Worm (Caenorhabditis elegans) whole organism, mixed stage, embryonic: Measurements from ENCODE around the gene M03C11.6.

Experiments used
- M03D4.4 ChIP-seq: sonication (generic microtip); optimal IDR thresholded peaks from 2 replicates; lab custom pipeline; 2017; ENCODE audit warnings: mild to moderate bottlenecking, missing genetic modification characterization, missing compliant biosample characterization
- bed-3 ChIP-seq: fragments of 200-800 bp; sonication (Bioruptor generic); optimal IDR thresholded peaks from 3 replicates; lab custom pipeline; 2018; ENCODE audit warnings: mild to moderate bottlenecking, missing genetic modification characterization, moderate library complexity, missing compliant biosample characterization
- blmp-1 ChIP-seq: fragments of 150-350 bp; optimal IDR thresholded peaks from 2 replicates; lab custom pipeline; 2014; ENCODE audit warnings: missing biosample characterization, missing genetic modification characterization
- ceh-39 ChIP-seq: fragments of 150-350 bp; optimal IDR thresholded peaks from 2 replicates; lab custom pipeline; 2014; ENCODE audit warnings: missing biosample characterization, missing genetic modification characterization
- ceh-43 ChIP-seq: fragments of 200-800 bp; sonication (Bioruptor generic); optimal IDR thresholded peaks from 2 replicates; lab custom pipeline; 2018; ENCODE audit warnings: mild to moderate bottlenecking, missing genetic modification characterization, moderate library complexity, missing compliant biosample characterization
- ceh-83 ChIP-seq: fragments of 200-800 bp; sonication (Bioruptor generic); optimal IDR thresholded peaks from 2 replicates; lab custom pipeline; 2018; ENCODE audit warnings: mild to moderate bottlenecking, missing genetic modification characterization, missing compliant biosample characterization
- ces-1 ChIP-seq: fragments of 150-350 bp; optimal IDR thresholded peaks from 2 replicates; lab custom pipeline; 2014; ENCODE audit warnings: missing biosample characterization, missing genetic modification reagents, missing genetic modification characterization
- cnd-1 ChIP-seq: fragments of 200-800 bp; sonication (Bioruptor generic); optimal IDR thresholded peaks from 2 replicates; lab custom pipeline; 2018; ENCODE audit warnings: mild to moderate bottlenecking, missing genetic modification characterization, missing compliant biosample characterization
- elt-1 ChIP-seq: sonication (generic microtip); optimal IDR thresholded peaks from 2 replicates; lab custom pipeline; 2017; ENCODE audit warnings: missing genetic modification characterization, mild to moderate bottlenecking, missing compliant biosample characterization, antibody characterized with exemption, moderate library complexity, borderline replicate concordance; ENCODE audit not compliant: insufficient read depth
- flh-1 ChIP-seq: fragments of 200-800 bp; sonication (Bioruptor generic); optimal IDR thresholded peaks from 2 replicates; lab custom pipeline; 2018; ENCODE audit warnings: mild to moderate bottlenecking, missing genetic modification characterization, moderate library complexity, missing compliant biosample characterization
- ham-2 ChIP-seq: fragments of 200-800 bp; sonication (Bioruptor generic); optimal IDR thresholded peaks from 2 replicates; lab custom pipeline; 2018; ENCODE audit warnings: mild to moderate bottlenecking, missing genetic modification characterization, missing compliant biosample characterization
- hlh-1 ChIP-seq: fragments of 150-350 bp; optimal IDR thresholded peaks from 2 replicates; lab custom pipeline; 2014; ENCODE audit warnings: missing biosample characterization, missing genetic modification reagents, missing genetic modification characterization
- lin-13 ChIP-seq: fragments of 150-350 bp; optimal IDR thresholded peaks from 2 replicates; lab custom pipeline; 2014; ENCODE audit warnings: missing biosample characterization, missing genetic modification characterization
- lin-32 ChIP-seq: fragments of 200-800 bp; sonication (Bioruptor generic); optimal IDR thresholded peaks from 2 replicates; lab custom pipeline; 2018; ENCODE audit warnings: mild to moderate bottlenecking, missing genetic modification characterization, missing compliant biosample characterization
- lsy-2 ChIP-seq: fragments of 150-350 bp; optimal IDR thresholded peaks from 2 replicates; lab custom pipeline; 2014; ENCODE audit warnings: missing biosample characterization, missing genetic modification characterization
- mab-5 ChIP-seq: fragments of 150-350 bp; optimal IDR thresholded peaks from 2 replicates; lab custom pipeline; 2014; ENCODE audit warnings: missing biosample characterization, missing genetic modification characterization
- mep-1 ChIP-seq: fragments of 150-350 bp; optimal IDR thresholded peaks from 2 replicates; lab custom pipeline; 2017; ENCODE audit warnings: missing biosample characterization, missing genetic modification reagents, missing genetic modification characterization, inconsistent platforms
- mls-2 ChIP-seq: sonication (generic microtip); optimal IDR thresholded peaks from 2 replicates; lab custom pipeline; 2016; ENCODE audit warnings: mild to moderate bottlenecking, missing genetic modification characterization, moderate library complexity, missing compliant biosample characterization
- nhr-12 ChIP-seq: fragments of 150-350 bp; optimal IDR thresholded peaks from 2 replicates; lab custom pipeline; 2014; ENCODE audit warnings: missing biosample characterization, missing genetic modification characterization
- nhr-2 ChIP-seq: fragments of 150-350 bp; optimal IDR thresholded peaks from 2 replicates; lab custom pipeline; 2014; ENCODE audit warnings: missing biosample characterization, missing genetic modification characterization
- nhr-237 ChIP-seq: fragments of 150-350 bp; optimal IDR thresholded peaks from 2 replicates; lab custom pipeline; 2014; ENCODE audit warnings: missing biosample characterization, missing genetic modification characterization
- nhr-28 ChIP-seq: fragments of 150-350 bp; optimal IDR thresholded peaks from 2 replicates; lab custom pipeline; 2014; ENCODE audit warnings: missing biosample characterization, missing genetic modification characterization
- nhr-76 ChIP-seq: sonication (generic microtip); optimal IDR thresholded peaks from 2 replicates; lab custom pipeline; 2017; ENCODE audit warnings: missing biosample characterization, missing genetic modification characterization
- pha-4 ChIP-seq: fragments of 150-350 bp; optimal IDR thresholded peaks from 2 replicates; lab custom pipeline; 2018; ENCODE audit warnings: missing biosample characterization, missing genetic modification reagents, missing genetic modification characterization
- sem-2 ChIP-seq: fragments of 200-800 bp; sonication (Bioruptor generic); optimal IDR thresholded peaks from 2 replicates; lab custom pipeline; 2018; ENCODE audit warnings: mild to moderate bottlenecking, missing genetic modification characterization, missing compliant biosample characterization
- snpc-4 ChIP-seq: fragments of 150-350 bp; optimal IDR thresholded peaks from 2 replicates; lab custom pipeline; 2014; ENCODE audit warnings: missing biosample characterization, missing genetic modification characterization
- sptf-1 ChIP-seq: sonication (generic microtip); optimal IDR thresholded peaks from 2 replicates; lab custom pipeline; 2017; ENCODE audit warnings: mild to moderate bottlenecking, missing genetic modification characterization, moderate library complexity, missing compliant biosample characterization
- tbx-8 ChIP-seq: fragments of 200-800 bp; sonication (Bioruptor generic); optimal IDR thresholded peaks from 2 replicates; lab custom pipeline; 2018; ENCODE audit warnings: mild to moderate bottlenecking, missing genetic modification characterization, moderate library complexity, missing compliant biosample characterization
- unc-120 ChIP-seq: sonication (generic microtip); optimal IDR thresholded peaks from 2 replicates; lab custom pipeline; 2017; ENCODE audit warnings: missing genetic modification characterization, missing compliant biosample characterization; ENCODE audit not compliant: poor library complexity, severe bottlenecking
- unc-39 ChIP-seq: fragments of 150-350 bp; optimal IDR thresholded peaks from 2 replicates; lab custom pipeline; 2014; ENCODE audit warnings: missing biosample characterization, missing genetic modification characterization
- unc-62 ChIP-seq: fragments of 150-350 bp; optimal IDR thresholded peaks from 2 replicates; lab custom pipeline; 2014; ENCODE audit warnings: missing biosample characterization, missing genetic modification reagents, missing genetic modification characterization
- zip-8 ChIP-seq: fragments of 150-350 bp; optimal IDR thresholded peaks from 2 replicates; lab custom pipeline; 2014; ENCODE audit warnings: missing biosample characterization, missing genetic modification characterization

The M03C11.6 gene

ce11 chrIII:10381473-10381872, 42.3 kb downstream of the M03C11.6 start, which contains the start of gene C38H2.2:
C38H2.2 (plus strand) TSS chrIII:10381773.
- TF ChIP-seq nhr-237 (tag; lab: Kevin White, UChicago): no peak
- TF ChIP-seq elt-1 (tag; lab: Kevin White, UChicago): no peak
- TF ChIP-seq zip-8: no peak
- TF ChIP-seq ceh-39 (tag; lab: Kevin White, UChicago): no peak
- no peak for TF ChIP-seq ces-1 (GFP tag; lab: Kevin White, UChicago)
- TF ChIP-seq, all 35 proteins: peak for 0

ce11 chrIII:10380640-10381039, 43.2 kb downstream of the M03C11.6 start:
- TF ChIP-seq snpc-4 (tag; lab: Kevin White, UChicago): no peak
- no peak for TF ChIP-seq zip-8
- TF ChIP-seq sem-2 (GFP tag; lab: Kevin White, UChicago): no peak
- no peak for TF ChIP-seq mep-1
- TF ChIP-seq unc-62 (GFP tag; lab: Kevin White, UChicago): no peak
- no peak for TF ChIP-seq ham-2 (GFP tag; lab: Kevin White, UChicago)
- no peak for TF ChIP-seq mab-5
- no peak for TF ChIP-seq mls-2 (tag; lab: Kevin White, UChicago)
- no peak for TF ChIP-seq nhr-76 (tag; lab: Kevin White, UChicago)
- no peak for TF ChIP-seq M03D4.4 (tag; lab: Kevin White, UChicago)
- TF ChIP-seq ces-1 (GFP tag; lab: Kevin White, UChicago): peak; percentile 57
- no peak for TF ChIP-seq cnd-1 (tag; lab: Kevin White, UChicago)
- no peak for TF ChIP-seq sptf-1 (tag; lab: Kevin White, UChicago)
- no peak for TF ChIP-seq nhr-28 (tag; lab: Kevin White, UChicago)
- no peak for TF ChIP-seq blmp-1 (tag; lab: Kevin White, UChicago)
- TF ChIP-seq tbx-8 (GFP tag; lab: Kevin White, UChicago): no peak
- TF ChIP-seq nhr-12 (tag; lab: Kevin White, UChicago): no peak
- no peak for TF ChIP-seq flh-1 (GFP tag; lab: Kevin White, UChicago)
- peak; percentile 0 for TF ChIP-seq nhr-237 (tag; lab: Kevin White, UChicago)
- no peak for TF ChIP-seq nhr-2 (tag; lab: Kevin White, UChicago)
- no peak for TF ChIP-seq ceh-83 (GFP tag; lab: Kevin White, UChicago)
- TF ChIP-seq hlh-1 (tag; lab: Kevin White, UChicago): no peak
- TF ChIP-seq ceh-43 (GFP tag; lab: Kevin White, UChicago): no peak
- no peak for TF ChIP-seq ceh-39 (tag; lab: Kevin White, UChicago)
- peak; percentile 8 for TF ChIP-seq unc-120
- TF ChIP-seq lin-13: no peak

- TF ChIP-seq sptf-1 (tag; lab: Kevin White, UChicago) (no peak), mab-5 (no peak), sem-2 (GFP tag; lab: Kevin White, UChicago) (no peak), lin-32 (no peak), ceh-39 (tag; lab: Kevin White, UChicago) (no peak), unc-39 (tag; lab: Kevin White, UChicago) (no peak), nhr-237 (tag; lab: Kevin White, UChicago) (no peak), M03D4.4 (tag; lab: Kevin White, UChicago) (no peak), nhr-2 (tag; lab: Kevin White, UChicago) (no peak), pha-4 (tag; lab: Kevin White, UChicago) (no peak)
These were observed 44.2 kb downstream of the M03C11.6 start for ce11 chrIII:10379632-10380031.

ce11 chrIII:10378899-10379298, 44.9 kb downstream of the M03C11.6 start:
- TF ChIP-seq zip-8 (no peak), lin-32 (no peak), ceh-83 (GFP tag; lab: Kevin White, UChicago) (no peak), ceh-43 (GFP tag; lab: Kevin White, UChicago) (no peak), bed-3 (GFP tag; lab: Kevin White, UChicago) (no peak), ham-2 (GFP tag; lab: Kevin White, UChicago) (no peak), flh-1 (GFP tag; lab: Kevin White, UChicago) (no peak), hlh-1 (tag; lab: Kevin White, UChicago) (no peak), lsy-2 (tag; lab: Kevin White, UChicago) (no peak), mep-1 (no peak), unc-120 (no peak), lin-13 (no peak), tbx-8 (GFP tag; lab: Kevin White, UChicago) (no peak)
